Fruit fly (Drosophila melanogaster): ENCODE data around the gene CG18599.
A peak's percentile ranks its signal among the peaks of the same experiment; 100 is the strongest.

CG18599 gene

dm6 chr3R:18297444-18298297 is 30.1 kb downstream of the CG18599 start (continued):
- TF ChIP-seq B-H1 (GFP tag; IDR thresholded peaks at IDR 0.05) (no peak), CG6791 (GFP tag; IDR thresholded peaks at IDR 0.05; ENCODE audit: partially characterized antibody) (no peak), CG6765 (GFP tag; optimal IDR thresholded peaks at IDR 0.05) (no peak), CG17385 (GFP tag; optimal IDR thresholded peaks at IDR 0.05) (peak; percentile 37), Rx (GFP tag; IDR thresholded peaks at IDR 0.05) (no peak), eve (GFP tag; optimal IDR thresholded peaks at IDR 0.05) (peak in 1 of 2 experiments; percentile 23), CG15601 (tag; optimal IDR thresholded peaks at IDR 0.05) (no peak), CG17802 (tag; optimal IDR thresholded peaks at IDR 0.05) (no peak), CG4360 (GFP tag; IDR thresholded peaks at IDR 0.05) (0 out of 2 replicates have a peak, but pooled peaks have one; percentile 17), NC2α (GFP tag; optimal IDR thresholded peaks at IDR 0.05) (no peak), grn (GFP tag; optimal IDR thresholded peaks at IDR 0.05) (no peak), Ravus (GFP tag; IDR thresholded peaks at IDR 0.05) (no peak), usp (GFP tag; optimal IDR thresholded peaks at IDR 0.05) (no peak), tap (tag; optimal IDR thresholded peaks at IDR 0.05) (no peak), vnd (GFP tag; IDR thresholded peaks at IDR 0.05; ENCODE audit: partially characterized antibody) (no peak), slbo (GFP tag; IDR thresholded peaks at IDR 0.05) (no peak), fu2 (GFP tag; optimal IDR thresholded peaks at IDR 0.05) (no peak), zf30C (GFP tag; optimal IDR thresholded peaks at IDR 0.05) (peak; percentile 61), CG12769 (tag; optimal IDR thresholded peaks at IDR 0.05) (no peak), sens-2 (GFP tag; IDR thresholded peaks at IDR 0.05) (no peak), lilli (GFP tag; optimal IDR thresholded peaks at IDR 0.05) (no peak), ase (GFP tag; IDR thresholded peaks at IDR 0.05) (no peak), tin (GFP tag; optimal IDR thresholded peaks at IDR 0.05) (no peak), ara (GFP tag; IDR thresholded peaks at IDR 0.05) (no peak), CG6654 (GFP tag; optimal IDR thresholded peaks at IDR 0.05) (no peak), CG13287 (GFP tag; IDR thresholded peaks at IDR 0.05; ENCODE audit: partially characterized antibody) (no peak), CG14710 (tag; optimal IDR thresholded peaks at IDR 0.05) (peak; percentile 17), CG30403 (GFP tag; optimal IDR thresholded peaks at IDR 0.05) (no peak), danr (GFP tag; IDR thresholded peaks at IDR 0.05) (no peak), nmo (GFP tag; optimal IDR thresholded peaks at IDR 0.05) (peak; percentile 21), tx (GFP tag; optimal IDR thresholded peaks at IDR 0.05) (no peak), schlank (tag; optimal IDR thresholded peaks at IDR 0.05) (no peak), CG11247 (GFP tag; IDR thresholded peaks at IDR 0.05) (no peak), lola (GFP tag; optimal IDR thresholded peaks at IDR 0.05) (no peak), Dek (tag; optimal IDR thresholded peaks at IDR 0.05) (no peak), Fer1 (GFP tag; optimal IDR thresholded peaks at IDR 0.05) (no peak), CG10543 (GFP tag; optimal IDR thresholded peaks at IDR 0.05) (no peak), CG18619 (GFP tag; optimal IDR thresholded peaks at IDR 0.05) (no peak), seq (GFP tag; IDR thresholded peaks at IDR 0.05) (no peak), CG7963 (GFP tag; IDR thresholded peaks at IDR 0.05; ENCODE audit: partially characterized antibody) (no peak), caup (GFP tag; optimal IDR thresholded peaks at IDR 0.05; ENCODE audit: severe bottlenecking) (no peak), CG14667 (GFP tag; IDR thresholded peaks at IDR 0.05) (no peak), trem (tag; optimal IDR thresholded peaks at IDR 0.05) (no peak), cg (GFP tag; optimal IDR thresholded peaks at IDR 0.05) (no peak), fd3F (GFP tag; optimal IDR thresholded peaks at IDR 0.05) (no peak), Neu2 (GFP tag; optimal IDR thresholded peaks at IDR 0.05; ENCODE audit: borderline replicate concordance) (no peak), scrt (GFP tag; optimal IDR thresholded peaks at IDR 0.05) (no peak), CG13775 (GFP tag; optimal IDR thresholded peaks at IDR 0.05) (no peak), Antp (GFP tag; optimal IDR thresholded peaks at IDR 0.05) (no peak)

Measured in whole organism, embryonic.